Worm (Caenorhabditis elegans): ENCODE measurements around the gene str-111.

- TF ChIP-seq blmp-1 (tag; optimal IDR thresholded peaks at IDR 0.05), result no peak
- no peak for TF ChIP-seq drap-1 (GFP tag; optimal IDR thresholded peaks at IDR 0.05)
- no peak for TF ChIP-seq nhr-76 (tag; optimal IDR thresholded peaks at IDR 0.05)
- no peak for TF ChIP-seq nhr-237 (tag; optimal IDR thresholded peaks at IDR 0.05)
- TF ChIP-seq ceh-43 (GFP tag; optimal IDR thresholded peaks at IDR 0.05), result no peak
- no peak for TF ChIP-seq pha-4 (tag; optimal IDR thresholded peaks at IDR 0.05)
- no peak for TF ChIP-seq lin-13 (tag; optimal IDR thresholded peaks at IDR 0.05)
- TF ChIP-seq unc-39 (tag; optimal IDR thresholded peaks at IDR 0.05), result no peak
- TF ChIP-seq mep-1 (tag; optimal IDR thresholded peaks at IDR 0.05), result no peak
- TF ChIP-seq nhr-12 (tag; optimal IDR thresholded peaks at IDR 0.05), result no peak
- no peak for TF ChIP-seq unc-120 (tag; optimal IDR thresholded peaks at IDR 0.05; ENCODE audit: poor library complexity, severe bottlenecking)
- no peak for TF ChIP-seq unc-62 (GFP tag; optimal IDR thresholded peaks at IDR 0.05)
- TF ChIP-seq ces-1 (GFP tag; optimal IDR thresholded peaks at IDR 0.05), result no peak
Observed at ce11 chrV:16142371-16142770, 26.6 kb downstream of the str-111 start, which contains the start of gene fbxa-18.

Data from whole organism, mixed stage, embryonic.